Worm (Caenorhabditis elegans): Measurements from ENCODE around the gene idpb-5.

idpb-5 gene

DNA sequence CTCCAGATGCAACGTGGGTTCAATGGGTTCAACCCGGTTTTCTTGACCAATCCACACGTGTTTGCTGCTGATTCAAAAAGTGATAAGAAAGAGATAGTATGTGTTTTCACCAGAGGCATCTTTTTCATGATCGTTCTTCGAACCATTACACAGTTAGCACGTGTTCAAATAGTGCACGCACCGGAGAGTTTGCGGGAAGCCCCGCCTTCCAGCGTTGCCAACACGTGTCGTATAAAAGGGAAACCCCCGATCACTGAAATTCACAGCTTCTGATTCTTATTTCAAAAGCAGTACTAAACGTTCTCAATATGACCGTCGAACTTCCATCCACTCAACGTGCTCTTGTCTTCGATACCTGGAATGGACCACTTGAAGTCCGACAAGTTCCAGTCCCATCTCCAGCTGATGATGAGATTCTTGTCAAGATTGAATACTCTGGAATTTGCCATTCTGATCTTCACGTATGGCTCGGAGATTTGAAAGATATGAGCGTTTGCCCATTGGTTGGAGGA lies 48.7 kb downstream of the idpb-5 start, which contains the start of gene adh-1 (continued):
- TF ChIP-seq tbp1 (GFP tag; optimal IDR thresholded peaks at IDR 0.05): peak; percentile 48
- TF ChIP-seq mxl-1 (tag; optimal IDR thresholded peaks at IDR 0.05): no peak
- no peak for TF ChIP-seq dpl-1 (GFP tag; optimal IDR thresholded peaks at IDR 0.05)
- no peak for TF ChIP-seq hlh-26 (GFP tag; conservative IDR thresholded peaks at IDR 0.05)
- no peak for TF ChIP-seq F37B4.10 (GFP tag; IDR thresholded peaks at IDR 0.05)
- peak; percentile 93 for TF ChIP-seq ztf-26 (tag; optimal IDR thresholded peaks at IDR 0.05)
- no peak for TF ChIP-seq zim-3 (tag; optimal IDR thresholded peaks at IDR 0.05)
- TF ChIP-seq nfya-1 (tag; optimal IDR thresholded peaks at IDR 0.05; ENCODE audit: borderline replicate concordance, insufficient read depth): no peak
- TF ChIP-seq sdz-38 (tag; optimal IDR thresholded peaks at IDR 0.05): no peak
- TF ChIP-seq C17E4.6 (GFP tag; IDR thresholded peaks at IDR 0.05): no peak
- no peak for TF ChIP-seq F57C9.4 (tag; optimal IDR thresholded peaks at IDR 0.05)
- no peak for TF ChIP-seq athp-1 (tag; optimal IDR thresholded peaks at IDR 0.05)
- no peak for TF ChIP-seq dpff-1 (tag; optimal IDR thresholded peaks at IDR 0.05)
- TF ChIP-seq nhr-80 (tag; optimal IDR thresholded peaks at IDR 0.05): peak; percentile 45
- TF ChIP-seq F52B5.7 (tag; optimal IDR thresholded peaks at IDR 0.05): peak; percentile 59
- no peak for TF ChIP-seq bed-1 (GFP tag; IDR thresholded peaks at IDR 0.05)
- no peak for TF ChIP-seq B0336.3 (GFP tag; IDR thresholded peaks at IDR 0.05)
- no peak for TF ChIP-seq gei-17 (GFP tag; optimal IDR thresholded peaks at IDR 0.05)
- no peak for TF ChIP-seq rec-8 (tag; optimal IDR thresholded peaks at IDR 0.05)
- no peak for TF ChIP-seq tlf-1 (GFP tag; optimal IDR thresholded peaks at IDR 0.05)
- no peak for TF ChIP-seq madf-3 (GFP tag; IDR thresholded peaks at IDR 0.05)
- peak; percentile 95 for TF ChIP-seq ama-1 (optimal IDR thresholded peaks at IDR 0.05)
- TF ChIP-seq ama-1 (GFP tag; optimal IDR thresholded peaks at IDR 0.05): no peak
- TF ChIP-seq somi-1 (GFP tag; optimal IDR thresholded peaks at IDR 0.05): peak; percentile 92
- no peak for TF ChIP-seq B0261.1 (tag; optimal IDR thresholded peaks at IDR 0.05)
- TF ChIP-seq T26A5.8 (tag; optimal IDR thresholded peaks at IDR 0.05): no peak
- TF ChIP-seq lag-1 (GFP tag; IDR thresholded peaks at IDR 0.05): 0 out of 2 replicates have a peak, but pooled peaks have one; percentile 79
- TF ChIP-seq lin-40 (tag; optimal IDR thresholded peaks at IDR 0.05): peak; percentile 47
- no peak for TF ChIP-seq B0035.1 (tag; optimal IDR thresholded peaks at IDR 0.05)
- TF ChIP-seq Y53G8AR.9 (GFP tag; conservative IDR thresholded peaks at IDR 0.05): no peak
- TF ChIP-seq dox-1 (GFP tag; IDR thresholded peaks at IDR 0.05): peak; percentile 24; the same call in 1 of the 2 replicates
- no peak for TF ChIP-seq ztf-25 (GFP tag; IDR thresholded peaks at IDR 0.05)
- TF ChIP-seq Y56A3A.18 (GFP tag; IDR thresholded peaks at IDR 0.05): no peak
- no peak for TF ChIP-seq fkh-3 (tag; optimal IDR thresholded peaks at IDR 0.05)
- no peak for TF ChIP-seq aptf-3 (GFP tag; IDR thresholded peaks at IDR 0.05)
- peak; percentile 30 for TF ChIP-seq chd-7 (tag; optimal IDR thresholded peaks at IDR 0.05)
- no peak for TF ChIP-seq F10E7.11 (tag; optimal IDR thresholded peaks at IDR 0.05)
- TF ChIP-seq ets-4 (GFP tag; optimal IDR thresholded peaks at IDR 0.05): no peak
- TF ChIP-seq D2030.7 (GFP tag; IDR thresholded peaks at IDR 0.05): no peak
- no peak for TF ChIP-seq nhr-179 (tag; optimal IDR thresholded peaks at IDR 0.05)
- TF ChIP-seq K12H6.12 (tag; optimal IDR thresholded peaks at IDR 0.05): no peak

DNA sequence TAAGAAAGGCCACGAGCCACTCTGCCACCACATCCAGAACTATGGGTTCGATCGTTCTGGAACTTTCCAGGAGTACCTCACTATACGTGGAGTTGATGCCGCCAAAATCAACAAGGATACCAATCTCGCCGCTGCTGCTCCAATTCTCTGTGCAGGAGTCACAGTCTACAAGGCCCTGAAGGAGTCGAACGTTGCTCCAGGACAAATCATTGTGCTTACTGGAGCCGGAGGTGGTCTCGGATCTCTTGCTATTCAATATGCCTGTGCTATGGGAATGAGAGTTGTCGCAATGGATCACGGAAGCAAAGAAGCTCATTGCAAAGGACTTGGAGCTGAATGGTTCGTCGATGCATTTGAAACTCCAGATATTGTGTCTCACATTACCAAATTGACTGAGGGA lies 49.3 kb downstream of the idpb-5 start:
- 0 out of 2 replicates have a peak, but pooled peaks have one; percentile 10 for TF ChIP-seq nfyb-1 (GFP tag; IDR thresholded peaks at IDR 0.05)
- TF ChIP-seq T07F8.4 (tag; optimal IDR thresholded peaks at IDR 0.05): no peak
- no peak for TF ChIP-seq atf-7 (tag; optimal IDR thresholded peaks at IDR 0.05)
- TF ChIP-seq lin-35 (GFP tag; optimal IDR thresholded peaks at IDR 0.05): no peak
- TF ChIP-seq ama-1 (optimal IDR thresholded peaks at IDR 0.05): peak; percentile 27
- no peak for TF ChIP-seq ama-1 (GFP tag; optimal IDR thresholded peaks at IDR 0.05)
- TF ChIP-seq nhr-27 (tag; optimal IDR thresholded peaks at IDR 0.05): peak; percentile 47
- no peak for TF ChIP-seq nhr-90 (tag; optimal IDR thresholded peaks at IDR 0.05)
- TF ChIP-seq K11D2.4 (GFP tag; IDR thresholded peaks at IDR 0.05): 0 out of 2 replicates have a peak, but pooled peaks have one; percentile 11
- TF ChIP-seq pha-4 (tag; optimal IDR thresholded peaks at IDR 0.05): peak; percentile 61
- TF ChIP-seq hsf-1 (GFP tag; IDR thresholded peaks at IDR 0.05): peak; percentile 30; the same call in 1 of the 2 replicates
